Fruit fly (Drosophila melanogaster) whole organism, embryonic: ENCODE results near the gene CG14043.
A peak's percentile ranks its signal among the peaks of the same experiment; 100 is the strongest.

Source experiments
- B-H1 ChIP-seq: fragments of 200-800 bp; sonication (Bioruptor generic); IDR thresholded peaks from 3 replicates; pipeline ENCODE4 v1.3.6; 2022; ENCODE audit warnings: missing biosample characterization, missing genetic modification characterization
- CG11560 ChIP-seq: fragments of 200-800 bp; sonication (Bioruptor generic); IDR thresholded peaks from 3 replicates; pipeline ENCODE4 v1.3.6; 2022; ENCODE audit warnings: missing biosample characterization, missing genetic modification characterization
- CG12299 ChIP-seq: fragments of 200-800 bp; sonication (Bioruptor generic); optimal IDR thresholded peaks from 2 replicates; lab custom pipeline; 2018; ENCODE audit warnings: missing biosample characterization, mild to moderate bottlenecking, missing genetic modification characterization
- CG1233 ChIP-seq: fragments of 200-800 bp; sonication (Bioruptor generic); optimal IDR thresholded peaks from 4 replicates; lab custom pipeline; 2018; ENCODE audit warnings: missing biosample characterization, mild to moderate bottlenecking, missing genetic modification characterization
- CG16815 ChIP-seq: fragments of 200-800 bp; sonication (Bioruptor generic); optimal IDR thresholded peaks from 3 replicates; lab custom pipeline; 2017; ENCODE audit warnings: missing biosample characterization, mild to moderate bottlenecking, missing genetic modification characterization
- CG17385 ChIP-seq: fragments of 200-800 bp; sonication (Bioruptor generic); optimal IDR thresholded peaks from 3 replicates; lab custom pipeline; 2018; ENCODE audit warnings: missing biosample characterization, mild to moderate bottlenecking, missing genetic modification characterization
- CG17912 ChIP-seq: fragments of 200-800 bp; sonication (Bioruptor generic); optimal IDR thresholded peaks from 2 replicates; lab custom pipeline; 2018; ENCODE audit warnings: missing biosample characterization, mild to moderate bottlenecking, missing genetic modification characterization
- CG18476 ChIP-seq: fragments of 200-800 bp; sonication (Bioruptor generic); optimal IDR thresholded peaks from 2 replicates; lab custom pipeline; 2016; ENCODE audit warnings: missing biosample characterization, mild to moderate bottlenecking, missing genetic modification characterization
- CG2712 ChIP-seq: fragments of 200-800 bp; optimal IDR thresholded peaks from 3 replicates; lab custom pipeline; 2019; ENCODE audit warnings: missing biosample characterization, mild to moderate bottlenecking, missing genetic modification characterization, moderate library complexity
- CG31441 ChIP-seq: fragments of 200-800 bp; sonication (Bioruptor generic); IDR thresholded peaks from 2 replicates; pipeline ENCODE4 v1.3.6; 2022; ENCODE audit warnings: missing biosample characterization, missing genetic modification characterization
- CG3163 ChIP-seq: fragments of 200-800 bp; sonication (Bioruptor generic); optimal IDR thresholded peaks from 3 replicates; lab custom pipeline; 2016; ENCODE audit warnings: missing biosample characterization, missing genetic modification characterization
- CG5245 ChIP-seq: fragments of 200-800 bp; sonication (Bioruptor generic); optimal IDR thresholded peaks from 3 replicates; lab custom pipeline; 2016; ENCODE audit warnings: missing biosample characterization, missing genetic modification characterization
- CG6654 ChIP-seq: fragments of 200-800 bp; sonication (Bioruptor generic); optimal IDR thresholded peaks from 2 replicates; lab custom pipeline; 2017; ENCODE audit warnings: missing biosample characterization, mild to moderate bottlenecking, missing genetic modification characterization
- CG6689 ChIP-seq: fragments of 200-800 bp; sonication (Bioruptor generic); IDR thresholded peaks from 2 replicates; pipeline ENCODE4 v1.3.6; 2022; ENCODE audit warnings: missing biosample characterization, missing genetic modification characterization
- CG6765 ChIP-seq: fragments of 200-800 bp; sonication (Bioruptor generic); optimal IDR thresholded peaks from 3 replicates; lab custom pipeline; 2017; ENCODE audit warnings: missing biosample characterization, mild to moderate bottlenecking, missing genetic modification characterization
- CG7745 ChIP-seq: fragments of 200-800 bp; sonication (Bioruptor generic); optimal IDR thresholded peaks from 2 replicates; lab custom pipeline; 2018; ENCODE audit warnings: missing biosample characterization, mild to moderate bottlenecking, missing genetic modification characterization, moderate library complexity
- CG7928 ChIP-seq: fragments of 200-800 bp; sonication (Bioruptor generic); optimal IDR thresholded peaks from 2 replicates; lab custom pipeline; 2017; ENCODE audit warnings: missing biosample characterization, mild to moderate bottlenecking, missing genetic modification characterization
- CG7963 ChIP-seq: fragments of 200-800 bp; sonication (Bioruptor generic); IDR thresholded peaks from 3 replicates; pipeline ENCODE4 v1.3.6; 2022; ENCODE audit warnings: missing biosample characterization, missing genetic modification characterization; ENCODE audit not compliant: partially characterized antibody
- CG8359 ChIP-seq: fragments of 200-800 bp; sonication (Bioruptor generic); optimal IDR thresholded peaks from 2 replicates; lab custom pipeline; 2017; ENCODE audit warnings: missing biosample characterization, mild to moderate bottlenecking, missing genetic modification characterization, borderline replicate concordance
- CG8478 ChIP-seq: fragments of >200 bp; optimal IDR thresholded peaks from 2 replicates; lab custom pipeline; 2018
- CG8924 ChIP-seq: fragments of 200-800 bp; optimal IDR thresholded peaks from 3 replicates; lab custom pipeline; 2019; ENCODE audit warnings: missing biosample characterization, mild to moderate bottlenecking, missing genetic modification characterization, moderate library complexity
- CG9817 ChIP-seq: fragments of 200-800 bp; sonication (Bioruptor generic); optimal IDR thresholded peaks from 2 replicates; lab custom pipeline; 2018; ENCODE audit warnings: missing biosample characterization, mild to moderate bottlenecking, missing genetic modification characterization, moderate library complexity
- Chrac-16 ChIP-seq: fragments of 200-800 bp; sonication (Bioruptor generic); optimal IDR thresholded peaks from 3 replicates; lab custom pipeline; 2016; ENCODE audit warnings: missing biosample characterization, missing genetic modification characterization
- D19B ChIP-seq: fragments of 200-800 bp; sonication (Bioruptor generic); optimal IDR thresholded peaks from 2 replicates; lab custom pipeline; 2017; ENCODE audit warnings: missing biosample characterization, mild to moderate bottlenecking, missing genetic modification characterization
- Ets65A ChIP-seq: fragments of 200-800 bp; sonication (Bioruptor generic); peaks from one replicate; lab custom pipeline; 2016; ENCODE audit warnings: missing biosample characterization, missing genetic modification characterization
- H2.0 ChIP-seq: fragments of 200-800 bp; sonication (Bioruptor generic); IDR thresholded peaks from 2 replicates; pipeline ENCODE4 v1.3.6; 2022; ENCODE audit warnings: missing biosample characterization, missing genetic modification characterization
- HHEX ChIP-seq: fragments of 200-800 bp; sonication (Bioruptor generic); optimal IDR thresholded peaks from 3 replicates; lab custom pipeline; 2017; ENCODE audit warnings: missing biosample characterization, mild to moderate bottlenecking, missing genetic modification characterization, missing genetic modification reagents
- HLHmδ ChIP-seq: fragments of 200-800 bp; sonication (Bioruptor generic); optimal IDR thresholded peaks from 2 replicates; lab custom pipeline; 2018; ENCODE audit warnings: missing biosample characterization, mild to moderate bottlenecking, missing genetic modification characterization, moderate library complexity
- Hmx ChIP-seq: fragments of 200-800 bp; sonication (Bioruptor generic); optimal IDR thresholded peaks from 2 replicates; lab custom pipeline; 2016; ENCODE audit warnings: missing biosample characterization, missing genetic modification characterization
- Hr51 ChIP-seq, 2 experiments: fragments of 200-800 bp; sonication (Bioruptor generic); optimal IDR thresholded peaks; 2 replicates in 1 of 2; 3 replicates in 1 of 2; lab custom pipeline; 2016 to 2018; ENCODE audit warnings: missing biosample characterization in 2 of 2, missing genetic modification characterization in 2 of 2, mild to moderate bottlenecking in 1 of 2, moderate library complexity in 1 of 2
- Hsf ChIP-seq: fragments of 200-800 bp; sonication (Bioruptor generic); optimal IDR thresholded peaks from 3 replicates; lab custom pipeline; 2016; ENCODE audit warnings: missing biosample characterization, missing genetic modification characterization
- Lim3 ChIP-seq: fragments of 200-800 bp; sonication (Bioruptor generic); IDR thresholded peaks from 2 replicates; pipeline ENCODE4 v1.3.6; 2022; ENCODE audit warnings: missing biosample characterization, missing genetic modification characterization
- Nf-YA ChIP-seq: fragments of 200-800 bp; sonication (Bioruptor generic); IDR thresholded peaks from 2 replicates; pipeline ENCODE4 v1.3.6; 2022; ENCODE audit warnings: missing biosample characterization, missing genetic modification characterization
- Nf-YC ChIP-seq: fragments of 200-800 bp; optimal IDR thresholded peaks from 3 replicates; lab custom pipeline; 2019; ENCODE audit warnings: missing biosample characterization, mild to moderate bottlenecking, missing genetic modification characterization, moderate library complexity
- Sin3A ChIP-seq: fragments of >200 bp; optimal IDR thresholded peaks from 2 replicates; lab custom pipeline; 2018
- TFAM ChIP-seq: fragments of 200-800 bp; sonication (Bioruptor generic); optimal IDR thresholded peaks from 2 replicates; lab custom pipeline; 2017; ENCODE audit warnings: missing biosample characterization, missing genetic modification characterization, inconsistent platforms
- Xbp1 ChIP-seq: fragments of 200-800 bp; sonication (Bioruptor generic); optimal IDR thresholded peaks from 3 replicates; lab custom pipeline; 2016; ENCODE audit warnings: missing biosample characterization, mild to moderate bottlenecking, missing genetic modification characterization
- cad ChIP-seq: fragments of >200 bp; optimal IDR thresholded peaks from 2 replicates; lab custom pipeline; 2017; ENCODE audit warnings: missing biosample characterization, missing genetic modification characterization
- danr ChIP-seq: fragments of 200-800 bp; sonication (Bioruptor generic); IDR thresholded peaks from 2 replicates; pipeline ENCODE4 v1.3.6; 2022; ENCODE audit warnings: missing biosample characterization, missing genetic modification characterization
- dimm ChIP-seq: fragments of 200-800 bp; sonication (Bioruptor generic); IDR thresholded peaks from 2 replicates; pipeline ENCODE4 v1.3.6; 2022; ENCODE audit warnings: missing biosample characterization, missing genetic modification characterization
- esg ChIP-seq: fragments of 200-800 bp; sonication (Bioruptor generic); conservative IDR thresholded peaks from 2 replicates; pipeline ENCODE4 v1.3.6; 2022; ENCODE audit warnings: missing biosample characterization, missing genetic modification characterization
- fd3F ChIP-seq: fragments of 200-800 bp; sonication (Bioruptor generic); optimal IDR thresholded peaks from 2 replicates; lab custom pipeline; 2018; ENCODE audit warnings: missing biosample characterization, mild to moderate bottlenecking, missing genetic modification characterization, moderate library complexity
- ham ChIP-seq: fragments of 200-800 bp; sonication (Bioruptor generic); IDR thresholded peaks from 2 replicates; pipeline ENCODE4 v1.3.6; 2022; ENCODE audit warnings: missing biosample characterization, missing genetic modification characterization
- lbe ChIP-seq: fragments of 200-800 bp; sonication (Bioruptor generic); optimal IDR thresholded peaks from 2 replicates; lab custom pipeline; 2016; ENCODE audit warnings: missing biosample characterization, mild to moderate bottlenecking, missing genetic modification characterization
- odd ChIP-seq: fragments of 200-800 bp; sonication (Bioruptor generic); optimal IDR thresholded peaks from 2 replicates; lab custom pipeline; 2017; ENCODE audit warnings: missing biosample characterization, mild to moderate bottlenecking, missing genetic modification characterization
- tap ChIP-seq: fragments of 200-800 bp; optimal IDR thresholded peaks from 3 replicates; lab custom pipeline; 2019; ENCODE audit warnings: missing biosample characterization, mild to moderate bottlenecking, missing genetic modification characterization, moderate library complexity
- tin ChIP-seq: fragments of 200-800 bp; sonication (Bioruptor generic); optimal IDR thresholded peaks from 3 replicates; lab custom pipeline; 2016; ENCODE audit warnings: missing biosample characterization, missing genetic modification characterization
- tll ChIP-seq, 2 experiments: fragments of 200-800 bp in 1 of 2; fragments of >200 bp in 1 of 2; sonication (Bioruptor generic) in 1 of 2; optimal IDR thresholded peaks; 2 replicates each; lab custom pipeline; 2017 to 2019; ENCODE audit warnings: missing biosample characterization in 2 of 2, missing genetic modification characterization in 2 of 2, mild to moderate bottlenecking in 1 of 2, moderate library complexity in 1 of 2
- toy ChIP-seq: fragments of 200-800 bp; sonication (Bioruptor generic); IDR thresholded peaks from 2 replicates; pipeline ENCODE4 v1.3.6; 2022; ENCODE audit warnings: missing biosample characterization, missing genetic modification characterization
- vfl ChIP-seq: fragments of 200-800 bp; sonication (Bioruptor generic); optimal IDR thresholded peaks from 2 replicates; lab custom pipeline; 2016; ENCODE audit warnings: missing biosample characterization, missing genetic modification characterization
- zf30C ChIP-seq: fragments of 200-800 bp; sonication (Bioruptor generic); optimal IDR thresholded peaks from 3 replicates; lab custom pipeline; 2018; ENCODE audit warnings: missing biosample characterization, mild to moderate bottlenecking, missing genetic modification characterization

Gene CG14043

dm6 chr2L:4999389-5000032 lies 28.0 kb downstream of the CG14043 start (continued):
- TF ChIP-seq Lim3 (no peak), Nf-YC (tag; lab: Kevin White, UChicago) (peak; percentile 1), tap (tag; lab: Kevin White, UChicago) (peak; percentile 69), CG7928 (GFP tag; lab: Kevin White, UChicago) (peak; percentile 23), CG3163 (GFP tag; lab: Kevin White, UChicago) (no peak), CG1233 (peak; percentile 16), CG7963 (GFP tag; lab: Robert Waterston, UW) (no peak), Chrac-16 (peak; percentile 74), CG31441 (GFP tag; lab: Robert Waterston, UW) (peak; percentile 54; the same call in 1 of the 2 replicates), CG8924 (peak; percentile 42), CG9817 (tag; lab: Kevin White, UChicago) (peak; percentile 65), CG16815 (peak; percentile 62), CG12299 (no peak), H2.0 (GFP tag; lab: Robert Waterston, UW) (peak; percentile 63), zf30C (GFP tag; lab: Kevin White, UChicago) (no peak), toy (no peak), CG6654 (GFP tag; lab: Kevin White, UChicago) (peak; percentile 61), danr (GFP tag; lab: Robert Waterston, UW) (0 out of 2 replicates have a peak, but pooled peaks have one; percentile 30), odd (GFP tag; lab: Kevin White, UChicago) (peak; percentile 41), CG11560 (tag; lab: Robert Waterston, UW) (peak; percentile 60; the same call in 1 of the 3 replicates), CG6765 (peak; percentile 1), Hr51 (GFP tag; optimal IDR thresholded peaks at IDR 0.05; lab: Kevin White, UChicago) (peak; percentile 36 to 64), tin (GFP tag; lab: Kevin White, UChicago) (peak; percentile 69), CG17385 (GFP tag; lab: Kevin White, UChicago) (peak; percentile 60), CG7745 (no peak), Hmx (GFP tag; lab: Kevin White, UChicago) (peak; percentile 26), CG6689 (peak; percentile 76), ham (GFP tag; lab: Robert Waterston, UW) (no peak), B-H1 (peak; percentile 69), TFAM (GFP tag; lab: Kevin White, UChicago) (no peak), CG18476 (GFP tag; lab: Kevin White, UChicago) (peak; percentile 30), CG17912 (GFP tag; lab: Kevin White, UChicago) (no peak), lbe (no peak), Nf-YA (GFP tag; lab: Robert Waterston, UW) (no peak), dimm (GFP tag; lab: Robert Waterston, UW) (0 out of 2 replicates have a peak, but pooled peaks have one; percentile 25), CG8359 (GFP tag; lab: Kevin White, UChicago) (peak; percentile 29), cad (no peak), CG8478 (lab: Kevin White, UChicago) (no peak), vfl (GFP tag; lab: Kevin White, UChicago) (peak; percentile 19), CG5245 (GFP tag; lab: Kevin White, UChicago) (peak; percentile 51), esg (GFP tag; lab: Robert Waterston, UW) (peak; percentile 70), Hsf (peak; percentile 68), tll (GFP tag; optimal IDR thresholded peaks at IDR 0.05; lab: Kevin White, UChicago) (no peak), Ets65A (peak; percentile 93), Xbp1 (peak; percentile 75), HLHmδ (GFP tag; lab: Kevin White, UChicago) (no peak), CG2712 (tag; lab: Kevin White, UChicago) (peak; percentile 72), Sin3A (lab: Kevin White, UChicago) (no peak), HHEX (GFP tag; lab: Kevin White, UChicago) (peak; percentile 46), fd3F (GFP tag; lab: Kevin White, UChicago) (peak; percentile 58), D19B (GFP tag; lab: Kevin White, UChicago) (peak; percentile 53)
